Fruit fly (Drosophila melanogaster): Measurements from ENCODE around the gene CG32192.

dm6 chr3L:17991014-17991413, 49.1 kb upstream of the CG32192 start:
- no peak for TF ChIP-seq CG8478 (optimal IDR thresholded peaks at IDR 0.05)
- TF ChIP-seq pan (optimal IDR thresholded peaks at IDR 0.05): no peak
- TF ChIP-seq usp (GFP tag; optimal IDR thresholded peaks at IDR 0.05): no peak
- TF ChIP-seq Dll (optimal IDR thresholded peaks at IDR 0.05): no peak
- peak in 1 of 2 experiments; percentile 37 for TF ChIP-seq EcR (GFP tag; optimal IDR thresholded peaks at IDR 0.05)
- no peak for TF ChIP-seq psq (optimal IDR thresholded peaks at IDR 0.05)

Data from whole organism.